Worm (Caenorhabditis elegans): ENCODE results near the gene srx-76.

The srx-76 gene

DNA sequence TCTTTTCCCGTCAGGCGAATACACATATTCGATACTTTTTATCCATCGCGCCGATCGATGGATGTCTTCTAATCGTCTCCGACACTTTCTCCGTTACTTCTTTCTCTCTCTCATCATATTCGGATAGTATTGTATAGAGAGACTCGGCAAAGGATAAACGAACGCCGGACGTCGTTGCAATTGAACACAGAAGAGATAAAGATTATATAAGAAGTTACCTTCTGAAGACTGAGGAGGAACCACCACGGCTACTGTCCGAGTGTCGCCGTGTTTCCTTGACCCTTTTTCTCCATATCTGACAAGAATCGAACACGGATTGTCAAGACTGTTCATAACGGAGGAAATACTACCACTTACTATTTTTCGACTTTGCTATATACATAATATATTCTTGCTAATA, 7.5 kb downstream of the srx-76 start, which contains the start of gene sma-1:
Gene sma-1 (plus strand): TSS at position 301 of the 400 bp plus-strand sequence.
- TF ChIP-seq ama-1 (optimal IDR thresholded peaks at IDR 0.05): no peak
- TF ChIP-seq lin-39 (tag; optimal IDR thresholded peaks at IDR 0.05): no peak
- TF ChIP-seq fos-1 (tag; optimal IDR thresholded peaks at IDR 0.05): no peak
- TF ChIP-seq nhr-23 (tag; optimal IDR thresholded peaks at IDR 0.05): no peak
- no peak for TF ChIP-seq mdl-1 (tag; optimal IDR thresholded peaks at IDR 0.05)

DNA sequence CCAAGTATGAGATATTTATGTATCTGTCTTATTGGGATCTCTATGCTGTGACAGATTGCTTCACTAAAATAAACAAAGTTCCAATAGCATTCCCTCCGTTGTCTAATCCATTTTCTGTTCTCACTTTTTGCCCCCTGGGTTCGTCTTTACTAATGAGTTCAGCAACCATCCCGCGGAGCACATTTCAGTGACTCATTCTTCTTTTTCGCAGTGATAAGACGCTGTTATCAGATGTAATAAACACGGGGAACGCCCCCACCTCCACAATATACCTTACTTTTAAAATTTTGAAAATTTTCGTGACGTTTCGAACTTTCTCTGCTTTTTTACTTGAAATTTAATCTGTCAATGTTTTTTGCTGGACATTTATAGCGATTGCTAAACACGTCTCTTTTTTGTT, 8.5 kb downstream of the srx-76 start:
- peak; percentile 61 for TF ChIP-seq sma-9 (GFP tag; optimal IDR thresholded peaks at IDR 0.05)
- TF ChIP-seq sma-9 (tag; optimal IDR thresholded peaks at IDR 0.05): no peak
- TF ChIP-seq sem-4 (tag; optimal IDR thresholded peaks at IDR 0.05): no peak
- TF ChIP-seq fos-1 (tag; optimal IDR thresholded peaks at IDR 0.05): peak; percentile 78

DNA sequence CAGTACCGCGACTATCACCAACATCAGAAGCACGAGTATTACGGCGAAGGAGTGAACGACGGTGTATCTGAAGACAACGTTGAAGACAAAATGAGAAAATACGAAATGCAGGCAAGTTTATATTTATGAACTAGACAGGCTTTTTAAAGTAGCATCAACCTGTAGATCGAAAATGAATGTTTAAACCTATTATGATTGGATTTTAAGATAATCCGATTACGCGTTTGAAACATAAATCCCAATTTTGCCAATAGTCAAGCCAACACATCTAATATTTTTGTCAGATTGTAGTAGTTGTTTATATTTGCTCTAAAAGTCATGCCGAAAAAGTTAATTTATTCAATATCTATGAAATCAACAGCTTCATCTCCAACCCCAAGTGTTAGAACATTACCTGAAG, 9.6 kb downstream of the srx-76 start:
- TF ChIP-seq lin-11 (tag; optimal IDR thresholded peaks at IDR 0.05) (no peak), dmd-4 (tag; optimal IDR thresholded peaks at IDR 0.05) (no peak), Y55F3AM.14 (GFP tag; optimal IDR thresholded peaks at IDR 0.05) (no peak), nhr-21 (tag; optimal IDR thresholded peaks at IDR 0.05) (no peak), mab-5 (tag; optimal IDR thresholded peaks at IDR 0.05) (no peak), fos-1 (tag; optimal IDR thresholded peaks at IDR 0.05) (no peak), ztf-1 (GFP tag; conservative IDR thresholded peaks at IDR 0.05) (no peak), sma-3 (GFP tag; optimal IDR thresholded peaks at IDR 0.05) (no peak), unc-62 (GFP tag; optimal IDR thresholded peaks at IDR 0.05) (no peak), C34F6.9 (tag; optimal IDR thresholded peaks at IDR 0.05) (no peak), elt-3 (tag; optimal IDR thresholded peaks at IDR 0.05) (no peak), mdl-1 (tag; optimal IDR thresholded peaks at IDR 0.05) (no peak), snpc-4 (tag; optimal IDR thresholded peaks at IDR 0.05) (no peak), nhr-25 (tag; optimal IDR thresholded peaks at IDR 0.05) (no peak), nhr-77 (tag; optimal IDR thresholded peaks at IDR 0.05) (no peak)

DNA sequence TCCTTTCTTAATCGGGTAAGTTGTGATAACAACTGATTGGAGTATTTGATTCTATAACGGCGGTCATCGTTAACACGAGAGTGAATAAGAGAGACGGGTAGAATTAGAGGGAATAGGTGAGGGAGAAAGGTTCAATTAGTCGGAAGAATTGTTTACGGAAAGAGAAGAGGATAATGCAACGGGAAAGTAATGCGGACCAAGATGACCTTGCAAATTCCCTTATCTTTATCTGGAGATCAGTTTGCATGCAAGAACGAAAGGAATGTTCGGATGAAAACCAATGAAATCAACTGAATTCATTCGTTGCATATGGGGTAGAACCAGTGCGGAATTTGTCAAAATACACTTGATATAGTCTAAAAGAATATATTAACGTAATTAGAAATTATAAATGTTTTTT, 10.5 kb downstream of the srx-76 start:
- TF ChIP-seq unc-39 (tag; optimal IDR thresholded peaks at IDR 0.05): no peak
- no peak for TF ChIP-seq lin-11 (tag; optimal IDR thresholded peaks at IDR 0.05)
- TF ChIP-seq ZK546.5 (tag; optimal IDR thresholded peaks at IDR 0.05): no peak
- no peak for TF ChIP-seq elt-3 (tag; optimal IDR thresholded peaks at IDR 0.05)
- no peak for TF ChIP-seq nhr-21 (tag; optimal IDR thresholded peaks at IDR 0.05)
- TF ChIP-seq snpc-4 (tag; optimal IDR thresholded peaks at IDR 0.05): no peak
- no peak for TF ChIP-seq mbf-1 (tag; optimal IDR thresholded peaks at IDR 0.05)
- no peak for TF ChIP-seq C34F6.9 (tag; optimal IDR thresholded peaks at IDR 0.05)
- TF ChIP-seq gmeb-1 (tag; optimal IDR thresholded peaks at IDR 0.05): no peak
- no peak for TF ChIP-seq blmp-1 (tag; optimal IDR thresholded peaks at IDR 0.05; ENCODE audit: insufficient read depth)
- TF ChIP-seq nhr-11 (tag; optimal IDR thresholded peaks at IDR 0.05): no peak
- no peak for TF ChIP-seq zag-1 (tag; optimal IDR thresholded peaks at IDR 0.05)
- no peak for TF ChIP-seq ceh-16 (tag; optimal IDR thresholded peaks at IDR 0.05)
- no peak for TF ChIP-seq sem-4 (tag; optimal IDR thresholded peaks at IDR 0.05)
- TF ChIP-seq ceh-82 (tag; optimal IDR thresholded peaks at IDR 0.05): no peak
- no peak for TF ChIP-seq unc-55 (GFP tag; optimal IDR thresholded peaks at IDR 0.05)
- no peak for TF ChIP-seq nhr-237 (tag; optimal IDR thresholded peaks at IDR 0.05)

DNA sequence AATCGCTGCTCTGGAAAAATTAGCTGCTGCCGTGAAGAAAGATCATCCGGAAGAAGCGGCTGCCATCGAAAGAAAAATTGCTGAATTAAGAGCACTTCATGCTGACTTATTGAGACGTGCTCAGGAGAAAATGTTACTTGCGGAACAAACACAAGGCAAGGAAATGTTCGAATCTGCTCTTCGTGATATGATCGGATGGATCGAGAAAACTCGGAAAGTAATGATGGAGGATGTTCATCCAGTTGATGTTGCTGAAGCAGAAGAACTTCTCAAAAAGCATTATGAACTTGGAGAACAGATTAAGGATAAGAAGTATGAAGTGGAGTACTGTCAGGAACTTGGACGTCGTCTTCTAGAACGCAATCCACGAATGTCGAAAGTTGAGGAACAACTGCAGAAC, 14.4 kb downstream of the srx-76 start:
- TF ChIP-seq ceh-16 (tag; optimal IDR thresholded peaks at IDR 0.05) (no peak), nhr-129 (tag; optimal IDR thresholded peaks at IDR 0.05) (no peak), R02D3.7 (tag; optimal IDR thresholded peaks at IDR 0.05) (no peak), nhr-23 (tag; optimal IDR thresholded peaks at IDR 0.05) (no peak), sem-4 (tag; optimal IDR thresholded peaks at IDR 0.05) (no peak), dmd-4 (tag; optimal IDR thresholded peaks at IDR 0.05) (no peak)

DNA sequence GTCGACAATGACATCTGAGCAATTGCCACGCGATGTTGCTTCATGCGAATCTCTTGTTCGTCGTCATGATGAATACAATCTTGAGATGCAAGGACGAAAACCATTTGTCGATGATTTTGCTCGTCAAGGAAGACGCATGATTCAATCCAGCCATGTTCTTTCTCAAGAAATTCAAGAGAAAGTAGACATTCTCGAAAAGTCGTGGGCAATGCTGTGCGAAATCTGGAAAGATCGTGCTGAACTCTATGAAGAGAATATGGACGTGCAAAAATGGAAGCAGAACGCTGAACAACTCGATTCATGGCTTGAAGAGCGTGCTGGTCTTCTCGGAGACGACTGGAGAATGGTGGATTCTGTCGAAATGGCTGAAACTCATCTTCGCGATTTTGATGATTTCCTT, 21.7 kb downstream of the srx-76 start:
- TF ChIP-seq dmd-4 (tag; optimal IDR thresholded peaks at IDR 0.05) (no peak), F13H6.1 (tag; optimal IDR thresholded peaks at IDR 0.05) (no peak), nhr-77 (tag; optimal IDR thresholded peaks at IDR 0.05) (no peak), egl-27 (tag; optimal IDR thresholded peaks at IDR 0.05) (no peak), ztf-4 (tag; optimal IDR thresholded peaks at IDR 0.05) (no peak), nhr-129 (tag; optimal IDR thresholded peaks at IDR 0.05) (no peak), peb-1 (tag; optimal IDR thresholded peaks at IDR 0.05) (no peak), nhr-10 (tag; optimal IDR thresholded peaks at IDR 0.05) (no peak), mbf-1 (tag; optimal IDR thresholded peaks at IDR 0.05) (no peak), nhr-21 (tag; optimal IDR thresholded peaks at IDR 0.05) (no peak), ztf-11 (tag; optimal IDR thresholded peaks at IDR 0.05) (no peak), sem-4 (tag; optimal IDR thresholded peaks at IDR 0.05) (no peak), lsy-2 (tag; optimal IDR thresholded peaks at IDR 0.05) (no peak), sma-9 (GFP tag; optimal IDR thresholded peaks at IDR 0.05) (no peak), sma-9 (tag; optimal IDR thresholded peaks at IDR 0.05) (no peak), nhr-25 (tag; optimal IDR thresholded peaks at IDR 0.05) (no peak), elt-1 (tag; optimal IDR thresholded peaks at IDR 0.05) (no peak), elt-3 (tag; optimal IDR thresholded peaks at IDR 0.05) (no peak)

All from whole organism, L2 larva.